Fruit fly (Drosophila melanogaster) whole organism, adult: ENCODE data around the gene mtDNA-helicase.

ENCODE experiments used
- CG11617 ChIP-seq: fragments of 200-800 bp; sonication (Bioruptor generic); optimal IDR thresholded peaks from 2 replicates; lab custom pipeline; 2017; ENCODE audit warnings: mild to moderate bottlenecking, missing biosample characterization, missing genetic modification reagents, missing genetic modification characterization
- CG1620 ChIP-seq: fragments of 200-800 bp; sonication (Bioruptor generic); optimal IDR thresholded peaks from 2 replicates; lab custom pipeline; 2016; ENCODE audit warnings: missing biosample characterization, missing genetic modification characterization
- CG33017 ChIP-seq: fragments of 200-800 bp; sonication (Bioruptor generic); optimal IDR thresholded peaks from 2 replicates; lab custom pipeline; 2018; ENCODE audit warnings: missing biosample characterization, mild to moderate bottlenecking, missing genetic modification characterization, moderate library complexity
- CG5204 ChIP-seq: fragments of 200-800 bp; sonication (Bioruptor generic); optimal IDR thresholded peaks from 2 replicates; lab custom pipeline; 2016; ENCODE audit warnings: missing biosample characterization, missing genetic modification characterization
- CG7045 ChIP-seq: fragments of 200-800 bp; sonication (Bioruptor generic); optimal IDR thresholded peaks from 2 replicates; lab custom pipeline; 2017; ENCODE audit warnings: missing biosample characterization, mild to moderate bottlenecking, missing genetic modification characterization
- Clk ChIP-seq: fragments of 200-800 bp; sonication (Bioruptor generic); optimal IDR thresholded peaks from 2 replicates; lab custom pipeline; 2017; ENCODE audit warnings: missing biosample characterization, missing genetic modification characterization
- Mnt ChIP-seq: fragments of 200-800 bp; sonication (Bioruptor generic); optimal IDR thresholded peaks from 2 replicates; lab custom pipeline; 2016; ENCODE audit warnings: missing biosample characterization, mild to moderate bottlenecking, missing genetic modification characterization
- cnc ChIP-seq, 2 experiments: fragments of >200 bp; optimal IDR thresholded peaks; 2 replicates each; lab custom pipeline; 2017
- kay ChIP-seq: fragments of 200-800 bp; sonication (Bioruptor generic); peaks from one replicate; lab custom pipeline; 2016; ENCODE audit warnings: missing biosample characterization, missing genetic modification characterization, borderline replicate concordance
- tj ChIP-seq: fragments of 200-800 bp; sonication (Bioruptor generic); optimal IDR thresholded peaks from 3 replicates; lab custom pipeline; 2017; ENCODE audit warnings: missing biosample characterization, mild to moderate bottlenecking, missing genetic modification characterization, moderate library complexity
- toe ChIP-seq: fragments of 200-800 bp; sonication (Bioruptor generic); optimal IDR thresholded peaks from 2 replicates; lab custom pipeline; 2016; ENCODE audit warnings: missing biosample characterization, missing genetic modification characterization

DNA sequence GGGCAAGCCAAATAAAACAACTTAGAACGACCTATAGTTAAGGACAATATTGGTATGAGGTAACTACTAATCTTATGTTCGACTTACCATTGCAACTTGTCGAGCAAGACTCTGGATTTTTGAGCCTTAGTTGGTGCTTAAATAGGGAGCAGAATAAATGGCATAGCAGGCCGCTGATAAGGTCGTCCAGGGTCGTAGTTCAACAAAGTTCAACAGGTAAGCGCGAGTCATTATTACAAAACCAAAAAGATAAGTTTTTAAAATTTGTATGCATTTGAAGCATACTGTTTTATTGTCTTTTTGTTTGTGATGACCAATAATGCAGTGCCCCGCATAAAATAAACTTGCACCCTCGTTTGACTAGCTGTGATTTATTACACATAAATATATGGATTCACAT, 9.8 kb upstream of the mtDNA-helicase start, which contains the start of gene Muc30E:
- TF ChIP-seq kay (GFP tag; lab: Kevin White, UChicago) (no peak), CG33017 (tag; lab: Kevin White, UChicago) (no peak), CG11617 (GFP tag; lab: Kevin White, UChicago) (no peak), toe (GFP tag; lab: Kevin White, UChicago) (no peak), tj (no peak), Clk (GFP tag; lab: Kevin White, UChicago) (no peak), CG1620 (GFP tag; lab: Kevin White, UChicago) (no peak), cnc (optimal IDR thresholded peaks at IDR 0.05; lab: Kevin White, UChicago) (no peak), Mnt (no peak), CG5204 (GFP tag; lab: Kevin White, UChicago) (no peak), CG7045 (GFP tag; lab: Kevin White, UChicago) (no peak)
